Worm (Caenorhabditis elegans): ENCODE results near the gene cdc-25.3.

cdc-25.3 gene

DNA sequence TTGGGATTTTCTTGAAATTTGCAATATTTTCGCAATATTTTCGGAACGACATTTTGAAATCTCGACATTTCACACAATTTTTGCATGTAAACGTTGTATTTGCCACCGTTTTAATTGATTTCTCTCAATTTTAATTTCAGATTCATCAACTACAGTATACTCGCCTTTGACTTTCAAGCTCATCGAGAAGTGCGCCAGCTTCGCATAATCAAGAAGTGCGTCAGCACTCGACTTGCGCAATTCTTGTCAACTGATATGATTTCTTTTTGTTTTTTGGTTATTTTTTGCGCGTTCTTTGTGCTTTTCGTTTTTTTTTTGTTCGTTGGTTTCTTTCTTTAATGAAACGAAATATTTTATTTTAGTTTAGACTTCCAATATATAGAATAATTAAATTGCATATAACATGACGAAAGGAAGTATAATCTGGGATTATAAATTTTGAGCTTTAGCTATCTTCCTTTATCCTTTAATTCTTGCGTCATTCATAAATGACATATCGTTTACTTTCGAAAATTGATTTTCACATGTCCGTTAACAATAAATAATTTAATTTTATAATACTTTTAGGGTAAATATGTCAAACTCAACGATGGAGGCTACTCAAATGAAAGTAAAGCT is 30.4 kb downstream of the cdc-25.3 start, which contains the start of gene famh-136 (continued):
- TF ChIP-seq ceh-28 (tag; optimal IDR thresholded peaks at IDR 0.05) = peak; percentile 71
- TF ChIP-seq lin-15B (tag; optimal IDR thresholded peaks at IDR 0.05) = peak; percentile 77
- TF ChIP-seq ceh-9 (tag; optimal IDR thresholded peaks at IDR 0.05) = no peak
- no peak for TF ChIP-seq eor-1 (tag; optimal IDR thresholded peaks at IDR 0.05)
- TF ChIP-seq ZK546.5 (tag; optimal IDR thresholded peaks at IDR 0.05) = no peak
- no peak for TF ChIP-seq aly-2 (tag; optimal IDR thresholded peaks at IDR 0.05)
- no peak for TF ChIP-seq nhr-12 (tag; optimal IDR thresholded peaks at IDR 0.05)
- TF ChIP-seq mml-1 (tag; optimal IDR thresholded peaks at IDR 0.05) = no peak
- TF ChIP-seq pqm-1 (tag; optimal IDR thresholded peaks at IDR 0.05) = peak; percentile 58

- TF ChIP-seq daf-12 (tag; optimal IDR thresholded peaks at IDR 0.05) = no peak
- TF ChIP-seq eor-1 (tag; optimal IDR thresholded peaks at IDR 0.05) = no peak
- TF ChIP-seq nfya-1 (tag; optimal IDR thresholded peaks at IDR 0.05; ENCODE audit: insufficient read depth) = peak; percentile 45
- no peak for TF ChIP-seq ceh-9 (tag; optimal IDR thresholded peaks at IDR 0.05)
- TF ChIP-seq lin-15B (tag; optimal IDR thresholded peaks at IDR 0.05) = no peak
- no peak for TF ChIP-seq jun-1 (tag; optimal IDR thresholded peaks at IDR 0.05)
- TF ChIP-seq unc-62 (GFP tag; optimal IDR thresholded peaks at IDR 0.05) = no peak
- TF ChIP-seq mml-1 (tag; optimal IDR thresholded peaks at IDR 0.05) = no peak
- TF ChIP-seq ceh-16 (tag; optimal IDR thresholded peaks at IDR 0.05) = no peak
- TF ChIP-seq elt-2 (tag; optimal IDR thresholded peaks at IDR 0.05) = no peak
- no peak for TF ChIP-seq nhr-11 (tag; optimal IDR thresholded peaks at IDR 0.05)
- no peak for TF ChIP-seq nhr-77 (tag; optimal IDR thresholded peaks at IDR 0.05)
- no peak for TF ChIP-seq ztf-4 (tag; optimal IDR thresholded peaks at IDR 0.05)
- no peak for TF ChIP-seq zag-1 (tag; optimal IDR thresholded peaks at IDR 0.05)
- TF ChIP-seq ceh-82 (tag; optimal IDR thresholded peaks at IDR 0.05) = no peak
- TF ChIP-seq skn-1 (tag; optimal IDR thresholded peaks at IDR 0.05) = no peak
- TF ChIP-seq egl-5 (tag; optimal IDR thresholded peaks at IDR 0.05) = no peak
- TF ChIP-seq fos-1 (tag; optimal IDR thresholded peaks at IDR 0.05) = no peak
- no peak for TF ChIP-seq egl-27 (tag; optimal IDR thresholded peaks at IDR 0.05)
- no peak for TF ChIP-seq nhr-12 (tag; optimal IDR thresholded peaks at IDR 0.05)
- no peak for TF ChIP-seq ZK546.5 (tag; optimal IDR thresholded peaks at IDR 0.05)
- no peak for TF ChIP-seq R02D3.7 (tag; optimal IDR thresholded peaks at IDR 0.05)
- TF ChIP-seq mdl-1 (tag; optimal IDR thresholded peaks at IDR 0.05) = no peak
- TF ChIP-seq fkh-2 (tag; optimal IDR thresholded peaks at IDR 0.05) = no peak
- no peak for TF ChIP-seq elt-1 (tag; optimal IDR thresholded peaks at IDR 0.05)
- peak; percentile 36 for TF ChIP-seq pha-4 (tag; optimal IDR thresholded peaks at IDR 0.05)
- peak; percentile 78 for TF ChIP-seq lin-39 (tag; optimal IDR thresholded peaks at IDR 0.05)
- no peak for TF ChIP-seq tbx-2 (tag; optimal IDR thresholded peaks at IDR 0.05)
- no peak for TF ChIP-seq nhr-28 (tag; optimal IDR thresholded peaks at IDR 0.05)
- no peak for TF ChIP-seq ceh-28 (tag; optimal IDR thresholded peaks at IDR 0.05)
- no peak for TF ChIP-seq nhr-43 (tag; optimal IDR thresholded peaks at IDR 0.05; ENCODE audit: poor library complexity, severe bottlenecking)
- no peak for TF ChIP-seq sea-2 (GFP tag; optimal IDR thresholded peaks at IDR 0.05)
- TF ChIP-seq hmg-11 (tag; optimal IDR thresholded peaks at IDR 0.05) = peak; percentile 24
Measured at ce11 chrIII:8886309-8886708, 31.4 kb downstream of the cdc-25.3 start.

DNA sequence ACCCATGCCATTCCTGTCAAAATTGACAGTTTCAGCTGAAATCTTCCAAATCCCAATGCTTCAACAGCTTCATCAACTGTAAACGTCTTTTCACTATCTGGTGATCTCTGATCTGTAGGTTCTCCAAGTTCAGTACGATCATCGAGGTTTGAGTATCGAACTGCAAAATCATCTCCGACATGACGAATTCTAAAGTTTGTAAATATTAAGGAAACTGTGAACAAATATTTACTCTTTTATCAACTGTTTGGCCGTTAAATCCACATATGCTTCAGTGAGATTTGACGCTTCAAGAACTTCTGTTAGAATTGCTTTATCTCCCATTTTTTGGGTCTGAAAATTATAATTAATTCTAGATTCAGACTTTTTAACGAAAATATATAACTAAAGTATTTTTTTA is 32.6 kb downstream of the cdc-25.3 start, which contains the start of gene svop-1:
TSS of gene svop-1 (minus strand) at position 339 of the 400 bp plus-strand sequence.
- TF ChIP-seq lin-39 (tag; optimal IDR thresholded peaks at IDR 0.05) (no peak), pha-4 (tag; optimal IDR thresholded peaks at IDR 0.05) (peak; percentile 51)

DNA sequence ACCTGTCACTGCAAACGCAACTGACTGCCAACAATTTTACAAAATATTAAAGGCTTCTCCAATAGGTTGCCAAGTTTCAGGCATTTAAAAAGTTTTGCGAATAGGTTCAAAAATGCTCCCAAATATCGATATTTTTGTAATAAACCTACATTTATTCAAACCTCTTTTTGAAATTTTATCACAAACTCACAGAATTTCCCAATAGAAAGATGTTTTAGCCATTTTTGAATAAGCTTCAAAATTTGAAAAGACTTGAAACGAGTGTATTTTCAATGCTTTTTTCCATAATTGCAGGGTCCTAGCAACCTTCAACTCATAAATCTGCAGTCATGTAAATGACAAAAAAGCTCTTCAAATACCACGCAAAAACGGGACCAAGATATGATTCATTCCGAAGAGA is 35.4 kb downstream of the cdc-25.3 start:
- TF ChIP-seq nhr-43 (tag; optimal IDR thresholded peaks at IDR 0.05; ENCODE audit: poor library complexity, severe bottlenecking) (no peak), tbx-2 (tag; optimal IDR thresholded peaks at IDR 0.05) (no peak), ZK546.5 (tag; optimal IDR thresholded peaks at IDR 0.05) (no peak), hmg-11 (tag; optimal IDR thresholded peaks at IDR 0.05) (no peak)

ce11 chrIII:8878960-8879359 is 38.8 kb downstream of the cdc-25.3 start:
- TF ChIP-seq nfya-1 (tag; optimal IDR thresholded peaks at IDR 0.05; ENCODE audit: insufficient read depth) = no peak
- TF ChIP-seq unc-62 (GFP tag; optimal IDR thresholded peaks at IDR 0.05) = no peak
- peak; percentile 70 for TF ChIP-seq pqm-1 (tag; optimal IDR thresholded peaks at IDR 0.05)
- no peak for TF ChIP-seq ceh-16 (tag; optimal IDR thresholded peaks at IDR 0.05)
- TF ChIP-seq pha-4 (tag; optimal IDR thresholded peaks at IDR 0.05) = peak; percentile 52
- TF ChIP-seq sea-2 (GFP tag; optimal IDR thresholded peaks at IDR 0.05) = no peak
- TF ChIP-seq ztf-4 (tag; optimal IDR thresholded peaks at IDR 0.05) = no peak
- TF ChIP-seq egl-27 (tag; optimal IDR thresholded peaks at IDR 0.05) = no peak
- no peak for TF ChIP-seq R02D3.7 (tag; optimal IDR thresholded peaks at IDR 0.05)
- peak; percentile 93 for TF ChIP-seq elt-2 (tag; optimal IDR thresholded peaks at IDR 0.05)
- TF ChIP-seq nhr-67 (tag; optimal IDR thresholded peaks at IDR 0.05) = no peak
- no peak for TF ChIP-seq nhr-28 (tag; optimal IDR thresholded peaks at IDR 0.05)
- TF ChIP-seq mdl-1 (tag; optimal IDR thresholded peaks at IDR 0.05) = no peak
- no peak for TF ChIP-seq ztf-11 (tag; optimal IDR thresholded peaks at IDR 0.05)
- no peak for TF ChIP-seq nhr-12 (tag; optimal IDR thresholded peaks at IDR 0.05)
- TF ChIP-seq zag-1 (tag; optimal IDR thresholded peaks at IDR 0.05) = no peak
- TF ChIP-seq egl-5 (tag; optimal IDR thresholded peaks at IDR 0.05) = no peak
- TF ChIP-seq nhr-23 (tag; optimal IDR thresholded peaks at IDR 0.05) = no peak
- no peak for TF ChIP-seq nhr-11 (tag; optimal IDR thresholded peaks at IDR 0.05)
- no peak for TF ChIP-seq ceh-9 (tag; optimal IDR thresholded peaks at IDR 0.05)
- TF ChIP-seq nhr-25 (tag; optimal IDR thresholded peaks at IDR 0.05) = no peak
- TF ChIP-seq lsy-12 (tag; optimal IDR thresholded peaks at IDR 0.05) = no peak
- no peak for TF ChIP-seq aly-2 (tag; optimal IDR thresholded peaks at IDR 0.05)
- peak; percentile 23 for TF ChIP-seq jun-1 (tag; optimal IDR thresholded peaks at IDR 0.05)
- no peak for TF ChIP-seq fos-1 (tag; optimal IDR thresholded peaks at IDR 0.05)
- TF ChIP-seq fkh-10 (GFP tag; optimal IDR thresholded peaks at IDR 0.05) = no peak

Data from whole organism, L3 larva.